Worm (Caenorhabditis elegans) whole organism, young adult: ENCODE results near the gene panl-3.

Experiments used
- B0019.2 ChIP-seq: fragments of 200-800 bp; sonication (Bioruptor generic); conservative IDR thresholded peaks from 2 replicates; pipeline ENCODE4 v1.3.6; 2022; ENCODE audit warnings: missing genetic modification reagents, missing genetic modification characterization, missing compliant biosample characterization
- F10E7.11 ChIP-seq: sonication (generic microtip); optimal IDR thresholded peaks from 2 replicates; lab custom pipeline; 2017; ENCODE audit warnings: mild to moderate bottlenecking, missing genetic modification characterization, moderate library complexity, missing compliant biosample characterization
- F23B12.7 ChIP-seq: sonication (generic microtip); optimal IDR thresholded peaks from 2 replicates; lab custom pipeline; 2017; ENCODE audit warnings: missing genetic modification characterization, mild to moderate bottlenecking, missing compliant biosample characterization, antibody characterized with exemption, moderate library complexity; ENCODE audit not compliant: insufficient read depth
- F49E8.2 ChIP-seq: sonication (generic microtip); optimal IDR thresholded peaks from 3 replicates; lab custom pipeline; 2017; ENCODE audit warnings: missing genetic modification characterization, mild to moderate bottlenecking, missing compliant biosample characterization, antibody characterized with exemption, moderate library complexity; ENCODE audit not compliant: insufficient read depth
- F55B11.4 ChIP-seq: sonication (generic microtip); optimal IDR thresholded peaks from 2 replicates; lab custom pipeline; 2016; ENCODE audit warnings: missing compliant biosample characterization, missing genetic modification characterization, borderline replicate concordance; ENCODE audit not compliant: insufficient read depth
- F57A8.1 ChIP-seq: fragments of 200-800 bp; sonication (Bioruptor generic); optimal IDR thresholded peaks from 2 replicates; lab custom pipeline; 2018; ENCODE audit warnings: mild to moderate bottlenecking, missing genetic modification characterization, moderate library complexity, missing compliant biosample characterization
- F57C9.4 ChIP-seq: sonication (generic microtip); optimal IDR thresholded peaks from 2 replicates; lab custom pipeline; 2017; ENCODE audit warnings: mild to moderate bottlenecking, missing genetic modification characterization, missing compliant biosample characterization
- K11D2.4 ChIP-seq: fragments of 200-800 bp; sonication (Bioruptor generic); IDR thresholded peaks from 2 replicates; pipeline ENCODE4 v1.3.6; 2022; ENCODE audit warnings: missing genetic modification reagents, missing genetic modification characterization, missing compliant biosample characterization
- T07F8.4 ChIP-seq: sonication (generic microtip); optimal IDR thresholded peaks from 2 replicates; lab custom pipeline; 2016; ENCODE audit warnings: mild to moderate bottlenecking, missing genetic modification characterization, moderate library complexity, missing compliant biosample characterization
- Y53F4B.3 ChIP-seq: fragments of 200-800 bp; sonication (Bioruptor generic); IDR thresholded peaks from 2 replicates; pipeline ENCODE4 v1.3.6; 2022; ENCODE audit warnings: missing genetic modification reagents, missing genetic modification characterization, missing compliant biosample characterization
- Y67H2A.10 ChIP-seq: fragments of 200-800 bp; sonication (Bioruptor generic); conservative IDR thresholded peaks from 2 replicates; pipeline ENCODE4 v1.3.6; 2022; ENCODE audit warnings: missing genetic modification reagents, missing genetic modification characterization, missing compliant biosample characterization
- Y95B8A.8 ChIP-seq: fragments of 200-800 bp; sonication (Bioruptor generic); IDR thresholded peaks from 2 replicates; pipeline ENCODE4 v1.3.6; 2022; ENCODE audit warnings: missing genetic modification reagents, missing genetic modification characterization, missing compliant biosample characterization
- aptf-2 ChIP-seq: fragments of 200-800 bp; sonication (Bioruptor generic); conservative IDR thresholded peaks from 2 replicates; pipeline ENCODE4 v1.3.6; 2022; ENCODE audit warnings: missing genetic modification reagents, missing genetic modification characterization, missing compliant biosample characterization
- atf-7 ChIP-seq: sonication (generic microtip); optimal IDR thresholded peaks from 2 replicates; lab custom pipeline; 2017; ENCODE audit warnings: mild to moderate bottlenecking, missing genetic modification characterization, missing compliant biosample characterization
- attf-3 ChIP-seq: fragments of 200-800 bp; sonication (Bioruptor generic); conservative IDR thresholded peaks from 2 replicates; pipeline ENCODE4 v1.3.6; 2022; ENCODE audit warnings: missing genetic modification reagents, missing genetic modification characterization, missing compliant biosample characterization
- attf-6 ChIP-seq: fragments of 200-800 bp; sonication (Bioruptor generic); IDR thresholded peaks from 2 replicates; pipeline ENCODE4 v1.3.6; 2022; ENCODE audit warnings: missing genetic modification reagents, missing genetic modification characterization, missing compliant biosample characterization
- ceh-40 ChIP-seq: fragments of 200-800 bp; sonication (Bioruptor generic); IDR thresholded peaks from 2 replicates; pipeline ENCODE4 v1.3.6; 2022; ENCODE audit warnings: missing genetic modification characterization, missing compliant biosample characterization
- ceh-79 ChIP-seq: sonication (generic microtip); optimal IDR thresholded peaks from 2 replicates; lab custom pipeline; 2017; ENCODE audit warnings: mild to moderate bottlenecking, missing genetic modification characterization, missing compliant biosample characterization
- dox-1 ChIP-seq: fragments of 200-800 bp; sonication (Bioruptor generic); IDR thresholded peaks from 2 replicates; pipeline ENCODE4 v1.3.6; 2022; ENCODE audit warnings: missing genetic modification reagents, missing genetic modification characterization, missing compliant biosample characterization
- dpl-1 ChIP-seq: fragments of 150-350 bp; optimal IDR thresholded peaks from 2 replicates; lab custom pipeline; 2014; ENCODE audit warnings: missing biosample characterization, missing genetic modification reagents, missing genetic modification characterization
- egl-44 ChIP-seq: fragments of 200-800 bp; sonication (Bioruptor generic); IDR thresholded peaks from 2 replicates; pipeline ENCODE4 v1.3.6; 2022; ENCODE audit warnings: missing genetic modification reagents, missing genetic modification characterization, missing compliant biosample characterization
- ets-4 ChIP-seq: fragments of 200-800 bp; sonication (Bioruptor generic); optimal IDR thresholded peaks from 2 replicates; lab custom pipeline; 2018; ENCODE audit warnings: mild to moderate bottlenecking, missing genetic modification characterization, missing compliant biosample characterization
- gei-17 ChIP-seq: fragments of 200-800 bp; sonication (Bioruptor generic); optimal IDR thresholded peaks from 2 replicates; lab custom pipeline; 2018; ENCODE audit warnings: mild to moderate bottlenecking, missing genetic modification characterization, missing compliant biosample characterization
- lag-1 ChIP-seq: fragments of 200-800 bp; sonication (Bioruptor generic); IDR thresholded peaks from 2 replicates; pipeline ENCODE4 v1.3.6; 2022; ENCODE audit warnings: missing genetic modification reagents, missing genetic modification characterization, missing compliant biosample characterization
- let-526 ChIP-seq: fragments of 200-800 bp; sonication (Bioruptor generic); IDR thresholded peaks from 2 replicates; pipeline ENCODE4 v1.3.6; 2022; ENCODE audit warnings: missing genetic modification reagents, missing genetic modification characterization, missing compliant biosample characterization
- lin-26 ChIP-seq: fragments of 200-800 bp; sonication (Bioruptor generic); IDR thresholded peaks from 2 replicates; pipeline ENCODE4 v1.3.6; 2022; ENCODE audit warnings: missing genetic modification reagents, missing genetic modification characterization, missing compliant biosample characterization
- lin-35 ChIP-seq, 3 experiments: fragments of 150-350 bp in 2 of 3; sonication (generic microtip) in 1 of 3; optimal IDR thresholded peaks; 2 replicates each; lab custom pipeline; 2014 to 2018; ENCODE audit warnings: missing biosample characterization in 3 of 3, missing genetic modification characterization in 3 of 3, missing genetic modification reagents in 3 of 3
- lin-40 ChIP-seq: sonication (generic microtip); optimal IDR thresholded peaks from 2 replicates; lab custom pipeline; 2016; ENCODE audit warnings: missing genetic modification characterization, mild to moderate bottlenecking, missing compliant biosample characterization, missing genotype, missing genetic modification reagents
- lin-54 ChIP-seq: fragments of 200-800 bp; sonication (Bioruptor generic); optimal IDR thresholded peaks from 2 replicates; lab custom pipeline; 2018; ENCODE audit warnings: mild to moderate bottlenecking, missing genetic modification characterization, missing compliant biosample characterization
- lir-1 ChIP-seq: fragments of 200-800 bp; sonication (Bioruptor generic); conservative IDR thresholded peaks from 2 replicates; pipeline ENCODE4 v1.3.6; 2022; ENCODE audit warnings: missing genetic modification reagents, missing genetic modification characterization, missing compliant biosample characterization
- lsl-1 ChIP-seq: fragments of 200-800 bp; sonication (Bioruptor generic); optimal IDR thresholded peaks from 2 replicates; lab custom pipeline; 2018; ENCODE audit warnings: mild to moderate bottlenecking, missing genetic modification characterization, moderate library complexity, missing compliant biosample characterization
- madf-3 ChIP-seq: fragments of 200-800 bp; sonication (Bioruptor generic); IDR thresholded peaks from 2 replicates; pipeline ENCODE4 v1.3.6; 2022; ENCODE audit warnings: missing genetic modification reagents, missing genetic modification characterization, missing compliant biosample characterization
- madf-6 ChIP-seq: fragments of 200-800 bp; sonication (Bioruptor generic); IDR thresholded peaks from 2 replicates; pipeline ENCODE4 v1.3.6; 2022; ENCODE audit warnings: missing genetic modification reagents, missing genetic modification characterization, missing compliant biosample characterization
- mel-28 ChIP-seq: sonication (generic microtip); optimal IDR thresholded peaks from 2 replicates; lab custom pipeline; 2016; ENCODE audit warnings: borderline replicate concordance, mild to moderate bottlenecking, missing genetic modification characterization, missing compliant biosample characterization
- nfya-2 ChIP-seq: fragments of 200-800 bp; sonication (Bioruptor generic); IDR thresholded peaks from 2 replicates; pipeline ENCODE4 v1.3.6; 2022; ENCODE audit warnings: missing genetic modification reagents, missing genetic modification characterization, missing compliant biosample characterization
- nhr-80 ChIP-seq: sonication (generic microtip); optimal IDR thresholded peaks from 2 replicates; lab custom pipeline; 2016; ENCODE audit warnings: missing genetic modification characterization, missing compliant biosample characterization
- nhr-90 ChIP-seq: sonication (generic microtip); optimal IDR thresholded peaks from 2 replicates; lab custom pipeline; 2016; ENCODE audit warnings: missing genotype, mild to moderate bottlenecking, missing genetic modification characterization, missing compliant biosample characterization
- repo-1 ChIP-seq: sonication (generic microtip); optimal IDR thresholded peaks from 2 replicates; lab custom pipeline; 2017; ENCODE audit warnings: mild to moderate bottlenecking, missing genetic modification characterization, missing compliant biosample characterization
- rpc-1 ChIP-seq, 2 experiments: fragments of 150-350 bp in 1 of 2; sonication (generic microtip) in 1 of 2; optimal IDR thresholded peaks; 2 replicates each; lab custom pipeline; 2014 to 2018; ENCODE audit warnings: missing biosample characterization in 1 of 2, missing genetic modification characterization in 1 of 2, missing genetic modification reagents in 1 of 2, missing genotype in 1 of 2
- somi-1 ChIP-seq: fragments of 200-800 bp; sonication (Bioruptor generic); optimal IDR thresholded peaks from 2 replicates; lab custom pipeline; 2018; ENCODE audit warnings: mild to moderate bottlenecking, missing genetic modification characterization, missing compliant biosample characterization
- sptf-2 ChIP-seq: fragments of 200-800 bp; sonication (Bioruptor generic); optimal IDR thresholded peaks from 2 replicates; lab custom pipeline; 2018; ENCODE audit warnings: mild to moderate bottlenecking, missing genetic modification characterization, missing compliant biosample characterization
- tbp1 ChIP-seq: fragments of 200-800 bp; sonication (Bioruptor generic); optimal IDR thresholded peaks from 2 replicates; lab custom pipeline; 2018; ENCODE audit warnings: mild to moderate bottlenecking, missing genetic modification characterization, missing compliant biosample characterization
- xnd-1 ChIP-seq: sonication (generic microtip); optimal IDR thresholded peaks from 2 replicates; lab custom pipeline; 2016; ENCODE audit warnings: missing genotype, missing genetic modification reagents, missing genetic modification characterization, missing compliant biosample characterization
- ztf-28 ChIP-seq: fragments of 200-800 bp; sonication (Bioruptor generic); IDR thresholded peaks from 2 replicates; pipeline ENCODE4 v1.3.6; 2022; ENCODE audit warnings: missing genetic modification reagents, missing genetic modification characterization, missing compliant biosample characterization

Gene panl-3

ce11 chrIII:9779080-9779479 lies 39.8 kb upstream of the panl-3 start (continued):
- TF ChIP-seq T07F8.4 (tag; lab: Kevin White, UChicago) (no peak), aptf-2 (GFP tag; lab: Robert Waterston, UW) (no peak), let-526 (no peak), ceh-79 (no peak), Y53F4B.3 (no peak), rpc-1 (optimal IDR thresholded peaks at IDR 0.05; lab: Kevin White, UChicago) (no peak), rpc-1 (tag; optimal IDR thresholded peaks at IDR 0.05; lab: Kevin White, UChicago) (no peak), madf-6 (GFP tag; lab: Robert Waterston, UW) (no peak; the same call in 1 of the 2 replicates), repo-1 (tag; lab: Kevin White, UChicago) (no peak), sptf-2 (GFP tag; lab: Kevin White, UChicago) (no peak), lin-54 (GFP tag; lab: Kevin White, UChicago) (no peak), lsl-1 (GFP tag; lab: Kevin White, UChicago) (peak; percentile 52), F49E8.2 (no peak)

- TF ChIP-seq atf-7 (tag; lab: Kevin White, UChicago) (no peak), Y95B8A.8 (GFP tag; lab: Robert Waterston, UW) (no peak), attf-6 (no peak), madf-3 (0 out of 2 replicates have a peak, but pooled peaks have one; percentile 55), egl-44 (GFP tag; lab: Robert Waterston, UW) (no peak)
- TF ChIP-seq, all 124 proteins: peak for 1
Measured at ce11 chrIII:9780254-9780653, 38.6 kb upstream of the panl-3 start, which contains the start of gene sqv-3. sqv-3 (minus strand) TSS chrIII:9780354.

DNA sequence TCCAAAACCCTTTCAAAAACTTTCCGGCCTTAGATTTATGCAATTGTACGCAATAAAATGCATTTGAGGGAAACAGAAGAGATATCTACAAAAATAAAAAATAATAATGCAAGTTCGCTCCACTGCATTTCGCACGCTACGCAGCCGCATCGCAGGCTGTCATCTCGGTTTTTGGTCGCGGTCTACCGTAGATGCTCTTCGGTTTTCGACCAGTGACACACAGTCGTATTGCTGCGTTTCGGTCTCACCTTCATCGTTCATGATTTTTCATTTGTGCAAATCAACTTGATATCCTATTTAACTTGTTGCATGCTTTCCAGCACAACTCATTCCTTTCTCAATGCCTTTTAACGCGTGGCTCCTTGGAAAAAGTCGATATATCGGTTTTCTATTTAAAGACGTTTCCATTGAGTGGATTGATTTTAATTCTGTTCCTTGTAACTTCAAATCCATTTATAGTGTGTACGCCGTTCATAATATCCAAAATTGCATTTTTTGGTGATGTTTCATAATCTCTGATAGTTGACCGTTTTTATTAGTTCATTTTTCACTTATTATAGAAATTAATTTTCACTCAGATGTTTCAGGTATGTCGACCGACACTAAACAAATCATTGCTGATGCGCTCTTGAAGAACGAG lies 38.1 kb upstream of the panl-3 start, which contains the start of gene vha-1:
vha-1 (plus strand) TSS at position 590 of the 640 bp plus-strand sequence.
- peak; percentile 98 for TF ChIP-seq nhr-80 (tag; lab: Kevin White, UChicago)
- no peak for TF ChIP-seq F55B11.4
- no peak for TF ChIP-seq F57C9.4 (tag; lab: Kevin White, UChicago)
- no peak for TF ChIP-seq xnd-1 (tag; lab: Kevin White, UChicago)
- no peak for TF ChIP-seq lag-1 (GFP tag; lab: Robert Waterston, UW)
- peak; percentile 88 for TF ChIP-seq dox-1 (GFP tag; lab: Robert Waterston, UW)
- peak; percentile 62 for TF ChIP-seq tbp1 (GFP tag; lab: Kevin White, UChicago)
- peak; percentile 93 for TF ChIP-seq Y67H2A.10 (GFP tag; lab: Robert Waterston, UW)
- TF ChIP-seq ets-4 (GFP tag; lab: Kevin White, UChicago), result peak; percentile 34
- no peak for TF ChIP-seq gei-17
- TF ChIP-seq lin-35 (GFP tag; optimal IDR thresholded peaks at IDR 0.05; lab: Kevin White, UChicago), result peak in 1 of 3 experiments; percentile 55
- peak; percentile 40; the same call in 1 of the 2 replicates for TF ChIP-seq K11D2.4 (GFP tag; lab: Robert Waterston, UW)
- TF ChIP-seq nfya-2, result no peak
- TF ChIP-seq somi-1 (GFP tag; lab: Kevin White, UChicago), result peak; percentile 31
- TF ChIP-seq mel-28 (tag; lab: Kevin White, UChicago), result no peak
- no peak for TF ChIP-seq F10E7.11
- peak; percentile 75 for TF ChIP-seq lin-26 (GFP tag; lab: Robert Waterston, UW)
- TF ChIP-seq nhr-90 (tag; lab: Kevin White, UChicago), result peak; percentile 76
- peak; percentile 76 for TF ChIP-seq lin-40 (tag; lab: Kevin White, UChicago)
- peak; percentile 67 for TF ChIP-seq lsl-1 (GFP tag; lab: Kevin White, UChicago)
- no peak for TF ChIP-seq ztf-28 (GFP tag; lab: Robert Waterston, UW)
- no peak for TF ChIP-seq dpl-1
- no peak for TF ChIP-seq ceh-79
- TF ChIP-seq sptf-2 (GFP tag; lab: Kevin White, UChicago), result no peak
- TF ChIP-seq lir-1, result no peak
- no peak for TF ChIP-seq let-526
- peak; percentile 54 for TF ChIP-seq F23B12.7 (tag; lab: Kevin White, UChicago)
- TF ChIP-seq F57A8.1, result no peak
- TF ChIP-seq ceh-40 (GFP tag; lab: Robert Waterston, UW), result no peak
- no peak; the same call in 1 of the 2 replicates for TF ChIP-seq attf-3
- no peak for TF ChIP-seq B0019.2 (GFP tag; lab: Robert Waterston, UW)
